Fruit fly (Drosophila melanogaster) whole organism, embryonic: Measurements from ENCODE around the gene CG1575.

Experiments used
- Abd-B ChIP-seq: fragments of 200-800 bp; sonication (Bioruptor generic); optimal IDR thresholded peaks from 2 replicates; lab custom pipeline; 2018; ENCODE audit warnings: missing biosample characterization, mild to moderate bottlenecking, missing genetic modification characterization, moderate library complexity
- Bgb ChIP-seq: fragments of 200-800 bp; sonication (Bioruptor generic); IDR thresholded peaks from 2 replicates; pipeline ENCODE4 v1.3.6; 2022; ENCODE audit warnings: missing biosample characterization, missing genetic modification characterization; ENCODE audit not compliant: partially characterized antibody
- CG11093 ChIP-seq: fragments of 200-800 bp; sonication (Bioruptor generic); IDR thresholded peaks from 3 replicates; pipeline ENCODE4 v1.3.6; 2022; ENCODE audit warnings: missing biosample characterization, missing genetic modification characterization
- CG11695 ChIP-seq: fragments of 200-800 bp; sonication (Bioruptor generic); IDR thresholded peaks from 3 replicates; pipeline ENCODE4 v1.3.6; 2022; ENCODE audit warnings: missing biosample characterization, missing genetic modification characterization
- CG12299 ChIP-seq: fragments of 200-800 bp; sonication (Bioruptor generic); optimal IDR thresholded peaks from 2 replicates; lab custom pipeline; 2018; ENCODE audit warnings: missing biosample characterization, mild to moderate bottlenecking, missing genetic modification characterization
- CG12744 ChIP-seq: fragments of 200-800 bp; sonication (Bioruptor generic); optimal IDR thresholded peaks from 2 replicates; lab custom pipeline; 2016; ENCODE audit warnings: missing biosample characterization, missing genetic modification characterization
- CG14441 ChIP-seq: fragments of 200-800 bp; sonication (Bioruptor generic); IDR thresholded peaks from 2 replicates; pipeline ENCODE4 v1.3.6; 2022; ENCODE audit warnings: missing biosample characterization, missing genetic modification characterization
- CG17385 ChIP-seq: fragments of 200-800 bp; sonication (Bioruptor generic); optimal IDR thresholded peaks from 3 replicates; lab custom pipeline; 2018; ENCODE audit warnings: missing biosample characterization, mild to moderate bottlenecking, missing genetic modification characterization
- CG17612 ChIP-seq: fragments of 200-800 bp; sonication (Bioruptor generic); IDR thresholded peaks from 2 replicates; pipeline ENCODE4 v1.3.6; 2022; ENCODE audit warnings: missing biosample characterization, missing genetic modification characterization
- CG17829 ChIP-seq: fragments of 200-800 bp; optimal IDR thresholded peaks from 2 replicates; lab custom pipeline; 2019; ENCODE audit warnings: missing biosample characterization, mild to moderate bottlenecking, missing genetic modification characterization, moderate library complexity
- CG18764 ChIP-seq: fragments of 200-800 bp; sonication (Bioruptor generic); optimal IDR thresholded peaks from 3 replicates; lab custom pipeline; 2016; ENCODE audit warnings: missing biosample characterization, missing genetic modification characterization
- CG2678 ChIP-seq: fragments of 200-800 bp; sonication (Bioruptor generic); optimal IDR thresholded peaks from 3 replicates; lab custom pipeline; 2019; ENCODE audit warnings: missing biosample characterization, mild to moderate bottlenecking, missing genetic modification characterization, moderate library complexity
- CG2875 ChIP-seq: fragments of 200-800 bp; sonication (Bioruptor generic); optimal IDR thresholded peaks from 2 replicates; lab custom pipeline; 2017; ENCODE audit warnings: missing biosample characterization, mild to moderate bottlenecking, missing genetic modification characterization, missing genetic modification reagents
- CG30403 ChIP-seq: fragments of 200-800 bp; sonication (Bioruptor generic); optimal IDR thresholded peaks from 3 replicates; lab custom pipeline; 2016; ENCODE audit warnings: missing biosample characterization, missing genetic modification characterization
- CG3281 ChIP-seq: fragments of 200-800 bp; sonication (Bioruptor generic); optimal IDR thresholded peaks from 3 replicates; lab custom pipeline; 2017; ENCODE audit warnings: missing biosample characterization, mild to moderate bottlenecking, missing genetic modification characterization
- CG34422 ChIP-seq: fragments of 200-800 bp; sonication (Bioruptor generic); IDR thresholded peaks from 3 replicates; pipeline ENCODE4 v1.3.6; 2022; ENCODE audit warnings: missing biosample characterization, missing genetic modification characterization
- CG3838 ChIP-seq: fragments of 200-800 bp; sonication (Bioruptor generic); optimal IDR thresholded peaks from 3 replicates; lab custom pipeline; 2016; ENCODE audit warnings: missing biosample characterization, missing genetic modification characterization
- CG4730 ChIP-seq: fragments of 200-800 bp; sonication (Bioruptor generic); IDR thresholded peaks from 2 replicates; pipeline ENCODE4 v1.3.6; 2022; ENCODE audit warnings: missing biosample characterization, missing genetic modification characterization
- CG6654 ChIP-seq: fragments of 200-800 bp; sonication (Bioruptor generic); optimal IDR thresholded peaks from 2 replicates; lab custom pipeline; 2017; ENCODE audit warnings: missing biosample characterization, mild to moderate bottlenecking, missing genetic modification characterization
- CG6689 ChIP-seq: fragments of 200-800 bp; sonication (Bioruptor generic); IDR thresholded peaks from 2 replicates; pipeline ENCODE4 v1.3.6; 2022; ENCODE audit warnings: missing biosample characterization, missing genetic modification characterization
- CG6791 ChIP-seq: fragments of 200-800 bp; sonication (Bioruptor generic); IDR thresholded peaks from 3 replicates; pipeline ENCODE4 v1.3.6; 2022; ENCODE audit warnings: missing biosample characterization, missing genetic modification characterization; ENCODE audit not compliant: partially characterized antibody
- CG8281 ChIP-seq: fragments of 200-800 bp; sonication (Bioruptor generic); optimal IDR thresholded peaks from 2 replicates; lab custom pipeline; 2018; ENCODE audit warnings: missing biosample characterization, mild to moderate bottlenecking, missing genetic modification characterization, moderate library complexity
- CG8944 ChIP-seq: fragments of 200-800 bp; sonication (Bioruptor generic); optimal IDR thresholded peaks from 3 replicates; lab custom pipeline; 2016; ENCODE audit warnings: missing biosample characterization, missing genetic modification characterization
- CTCF ChIP-seq: fragments of 200-800 bp; sonication (Bioruptor generic); optimal IDR thresholded peaks from 2 replicates; lab custom pipeline; 2017; ENCODE audit warnings: missing biosample characterization, mild to moderate bottlenecking, missing genetic modification characterization, moderate library complexity
- D ChIP-seq, 2 experiments: fragments of 200-800 bp in 1 of 2; fragments of >200 bp in 1 of 2; sonication (Bioruptor generic) in 1 of 2; optimal IDR thresholded peaks; 2 replicates in 1 of 2; 3 replicates in 1 of 2; lab custom pipeline; 2017; ENCODE audit warnings: mild to moderate bottlenecking in 1 of 2, missing biosample characterization in 1 of 2, missing genetic modification characterization in 1 of 2, missing genetic modification reagents in 1 of 2
- GATAe ChIP-seq: fragments of 200-800 bp; sonication (Bioruptor generic); conservative IDR thresholded peaks from 2 replicates; pipeline ENCODE4 v1.3.6; 2022; ENCODE audit warnings: missing biosample characterization, missing genetic modification characterization
- HmgD ChIP-seq: fragments of 200-800 bp; sonication (Bioruptor generic); optimal IDR thresholded peaks from 3 replicates; lab custom pipeline; 2016; ENCODE audit warnings: missing biosample characterization, missing genetic modification characterization
- HmgZ ChIP-seq: fragments of 200-800 bp; sonication (Bioruptor generic); optimal IDR thresholded peaks from 2 replicates; lab custom pipeline; 2018; ENCODE audit warnings: missing biosample characterization, mild to moderate bottlenecking, missing genetic modification characterization
- Hr3 ChIP-seq: fragments of 200-800 bp; sonication (Bioruptor generic); optimal IDR thresholded peaks from 3 replicates; lab custom pipeline; 2016; ENCODE audit warnings: missing biosample characterization, missing genetic modification characterization
- Nf-YA ChIP-seq: fragments of 200-800 bp; sonication (Bioruptor generic); IDR thresholded peaks from 2 replicates; pipeline ENCODE4 v1.3.6; 2022; ENCODE audit warnings: missing biosample characterization, missing genetic modification characterization
- Taf1 ChIP-seq: fragments of 200-800 bp; sonication (Bioruptor generic); IDR thresholded peaks from 2 replicates; pipeline ENCODE4 v1.3.6; 2022; ENCODE audit warnings: missing biosample characterization, missing genetic modification characterization
- al ChIP-seq: fragments of 200-800 bp; sonication (Bioruptor generic); IDR thresholded peaks from 2 replicates; pipeline ENCODE4 v1.3.6; 2022; ENCODE audit warnings: missing biosample characterization, missing genetic modification characterization
- aop ChIP-seq: fragments of 200-800 bp; sonication (Bioruptor generic); IDR thresholded peaks from 2 replicates; pipeline ENCODE4 v1.3.6; 2022; ENCODE audit warnings: missing biosample characterization, missing genetic modification characterization
- ato ChIP-seq: fragments of 200-800 bp; sonication (Bioruptor generic); IDR thresholded peaks from 2 replicates; pipeline ENCODE4 v1.3.6; 2022; ENCODE audit warnings: missing biosample characterization, missing genetic modification characterization; ENCODE audit not compliant: partially characterized antibody
- bigmax ChIP-seq: fragments of 200-800 bp; sonication (Bioruptor generic); optimal IDR thresholded peaks from 2 replicates; lab custom pipeline; 2018; ENCODE audit warnings: missing biosample characterization, mild to moderate bottlenecking, missing genetic modification characterization
- cato ChIP-seq: fragments of 200-800 bp; sonication (Bioruptor generic); optimal IDR thresholded peaks from 2 replicates; lab custom pipeline; 2016; ENCODE audit warnings: missing biosample characterization, missing genetic modification characterization, borderline replicate concordance
- crp ChIP-seq, 2 experiments: fragments of 200-800 bp; sonication (Bioruptor generic); optimal IDR thresholded peaks; 2 replicates in 1 of 2; 3 replicates in 1 of 2; lab custom pipeline; 2017; ENCODE audit warnings: missing biosample characterization in 2 of 2, missing genetic modification characterization in 2 of 2, mild to moderate bottlenecking in 1 of 2, moderate library complexity in 1 of 2
- cwo ChIP-seq: fragments of 200-800 bp; sonication (Bioruptor generic); optimal IDR thresholded peaks from 3 replicates; lab custom pipeline; 2017; ENCODE audit warnings: missing biosample characterization, missing genetic modification characterization, mild to moderate bottlenecking, moderate library complexity, missing genetic modification reagents
- mld ChIP-seq: fragments of 200-800 bp; sonication (Bioruptor generic); IDR thresholded peaks from 3 replicates; pipeline ENCODE4 v1.3.6; 2022; ENCODE audit warnings: missing biosample characterization, missing genetic modification characterization; ENCODE audit not compliant: partially characterized antibody
- ro ChIP-seq: fragments of 200-800 bp; sonication (Bioruptor generic); IDR thresholded peaks from 2 replicates; pipeline ENCODE4 v1.3.6; 2022; ENCODE audit warnings: missing biosample characterization, missing genetic modification characterization
- schlank ChIP-seq: fragments of 200-800 bp; sonication (Bioruptor generic); optimal IDR thresholded peaks from 2 replicates; lab custom pipeline; 2018; ENCODE audit warnings: missing biosample characterization, mild to moderate bottlenecking, missing genetic modification characterization
- scrt ChIP-seq: fragments of 200-800 bp; sonication (Bioruptor generic); optimal IDR thresholded peaks from 2 replicates; lab custom pipeline; 2018; ENCODE audit warnings: missing biosample characterization, mild to moderate bottlenecking, missing genetic modification characterization, moderate library complexity
- sisA ChIP-seq: fragments of 200-800 bp; sonication (Bioruptor generic); IDR thresholded peaks from 2 replicates; pipeline ENCODE4 v1.3.6; 2022; ENCODE audit warnings: missing biosample characterization, missing genetic modification characterization
- sob ChIP-seq: fragments of 200-800 bp; sonication (Bioruptor generic); IDR thresholded peaks from 2 replicates; pipeline ENCODE4 v1.3.6; 2022; ENCODE audit warnings: missing biosample characterization, missing genetic modification characterization
- sqz ChIP-seq: fragments of 200-800 bp; sonication (Bioruptor generic); optimal IDR thresholded peaks from 3 replicates; lab custom pipeline; 2018; ENCODE audit warnings: missing biosample characterization, mild to moderate bottlenecking, missing genetic modification characterization
- ssp ChIP-seq: fragments of 200-800 bp; sonication (Bioruptor generic); IDR thresholded peaks from 2 replicates; pipeline ENCODE4 v1.3.6; 2022; ENCODE audit warnings: missing biosample characterization, missing genetic modification characterization
- tio ChIP-seq: fragments of 200-800 bp; sonication (Bioruptor generic); optimal IDR thresholded peaks from 2 replicates; lab custom pipeline; 2017; ENCODE audit warnings: missing biosample characterization, missing genetic modification characterization, inconsistent platforms
- trh ChIP-seq: fragments of 200-800 bp; sonication (Bioruptor generic); optimal IDR thresholded peaks from 2 replicates; lab custom pipeline; 2016; ENCODE audit warnings: missing biosample characterization, missing genetic modification characterization
- ttk ChIP-seq: fragments of 200-800 bp; sonication (Bioruptor generic); IDR thresholded peaks from 2 replicates; pipeline ENCODE4 v2.1.2; 2022; ENCODE audit warnings: missing biosample characterization, missing genetic modification characterization
- unpg ChIP-seq: fragments of 200-800 bp; sonication (Bioruptor generic); optimal IDR thresholded peaks from 3 replicates; lab custom pipeline; 2018; ENCODE audit warnings: missing biosample characterization, mild to moderate bottlenecking, missing genetic modification characterization, moderate library complexity
- zfh1 ChIP-seq: fragments of 200-800 bp; sonication (Bioruptor generic); IDR thresholded peaks from 3 replicates; pipeline ENCODE4 v1.3.6; 2022; ENCODE audit warnings: missing biosample characterization, missing genetic modification characterization

The CG1575 gene

dm6 chrX:8125224-8125649, 8.4 kb downstream of the CG1575 start (continued):
- no peak for TF ChIP-seq D (optimal IDR thresholded peaks at IDR 0.05; lab: Kevin White, UChicago)
- TF ChIP-seq D (GFP tag; optimal IDR thresholded peaks at IDR 0.05; lab: Kevin White, UChicago), result peak; percentile 49
- peak; percentile 57 for TF ChIP-seq Hr3 (GFP tag; lab: Kevin White, UChicago)
- TF ChIP-seq CG3281 (GFP tag; lab: Kevin White, UChicago), result peak; percentile 15
- TF ChIP-seq CG14441 (GFP tag; lab: Robert Waterston, UW), result no peak; the same call in 1 of the 2 replicates
- TF ChIP-seq unpg (GFP tag; lab: Kevin White, UChicago), result peak; percentile 41
- TF ChIP-seq ttk (GFP tag; lab: Robert Waterston, UW), result peak; percentile 56; the same call in 1 of the 2 replicates
- no peak for TF ChIP-seq CG17612 (GFP tag; lab: Robert Waterston, UW)
- TF ChIP-seq sqz (GFP tag; lab: Kevin White, UChicago), result peak; percentile 12
- peak; percentile 4 for TF ChIP-seq cwo (GFP tag; lab: Kevin White, UChicago)
- peak; percentile 62 for TF ChIP-seq Abd-B
- no peak for TF ChIP-seq GATAe (GFP tag; lab: Robert Waterston, UW)
- no peak for TF ChIP-seq trh (GFP tag; lab: Kevin White, UChicago)
- no peak for TF ChIP-seq CG11695
- TF ChIP-seq zfh1 (GFP tag; lab: Robert Waterston, UW), result 0 out of 3 replicates have a peak, but pooled peaks have one; percentile 46
- TF ChIP-seq HmgD (GFP tag; lab: Kevin White, UChicago), result no peak
- peak; percentile 24; the same call in 1 of the 2 replicates for TF ChIP-seq sisA (GFP tag; lab: Robert Waterston, UW)
- no peak for TF ChIP-seq bigmax (GFP tag; lab: Kevin White, UChicago)
- peak; percentile 9 for TF ChIP-seq cato (GFP tag; lab: Kevin White, UChicago)
- TF ChIP-seq tio (GFP tag; lab: Kevin White, UChicago), result no peak
- TF ChIP-seq ro (GFP tag; lab: Robert Waterston, UW), result no peak
- no peak for TF ChIP-seq CG6791
- no peak for TF ChIP-seq Nf-YA (GFP tag; lab: Robert Waterston, UW)
- no peak for TF ChIP-seq schlank (tag; lab: Kevin White, UChicago)
- TF ChIP-seq CG2678 (tag; lab: Kevin White, UChicago), result peak; percentile 74
- no peak for TF ChIP-seq CG18764
- TF ChIP-seq CG4730, result peak; percentile 6; the same call in 1 of the 2 replicates
- TF ChIP-seq crp (GFP tag; optimal IDR thresholded peaks at IDR 0.05; lab: Kevin White, UChicago), result no peak
- TF ChIP-seq CG3838 (GFP tag; lab: Kevin White, UChicago), result no peak
- peak; percentile 38 for TF ChIP-seq CG6654 (GFP tag; lab: Kevin White, UChicago)
- TF ChIP-seq CG8944 (GFP tag; lab: Kevin White, UChicago), result no peak
- no peak for TF ChIP-seq CG12299
- no peak for TF ChIP-seq mld (GFP tag; lab: Robert Waterston, UW)
- TF ChIP-seq CG17829 (tag; lab: Kevin White, UChicago), result peak; percentile 56
- no peak for TF ChIP-seq Taf1
- TF ChIP-seq CG8281, result no peak
- no peak for TF ChIP-seq Bgb (GFP tag; lab: Robert Waterston, UW)
- no peak for TF ChIP-seq CG12744 (GFP tag; lab: Kevin White, UChicago)
- TF ChIP-seq sob (GFP tag; lab: Robert Waterston, UW), result no peak
- TF ChIP-seq CG11093 (GFP tag; lab: Robert Waterston, UW), result no peak
- peak; percentile 41 for TF ChIP-seq CG2875 (GFP tag; lab: Kevin White, UChicago)
- TF ChIP-seq ssp (GFP tag; lab: Robert Waterston, UW), result no peak
- TF ChIP-seq CG30403 (GFP tag; lab: Kevin White, UChicago), result peak; percentile 48
- TF ChIP-seq HmgZ, result no peak
- TF ChIP-seq al, result no peak
- no peak for TF ChIP-seq scrt (GFP tag; lab: Kevin White, UChicago)
- peak; percentile 60 for TF ChIP-seq CG6689 (GFP tag; lab: Robert Waterston, UW)
- peak; percentile 57 for TF ChIP-seq CG17385 (GFP tag; lab: Kevin White, UChicago)
- no peak for TF ChIP-seq aop (GFP tag; lab: Robert Waterston, UW)
- no peak for TF ChIP-seq ato (GFP tag; lab: Robert Waterston, UW)
- no peak for TF ChIP-seq CTCF (GFP tag; lab: Kevin White, UChicago)
- TF ChIP-seq CG34422 (GFP tag; lab: Robert Waterston, UW), result peak; percentile 18; the same call in 1 of the 3 replicates
